Fruit fly (Drosophila melanogaster): ENCODE results near the gene cav.

The cav gene

dm6 chr3R:24266786-24267579 lies 46.1 kb downstream of the cav start (continued):
- TF ChIP-seq Hr39 (GFP tag; optimal IDR thresholded peaks at IDR 0.05) (peak; percentile 59), Gug (GFP tag; IDR thresholded peaks at IDR 0.05) (peak; percentile 63; the same call in 1 of the 2 replicates), Ets21C (GFP tag; optimal IDR thresholded peaks at IDR 0.05) (peak; percentile 44), CG6276 (GFP tag; optimal IDR thresholded peaks at IDR 0.05) (peak; percentile 82), CG11762 (GFP tag; optimal IDR thresholded peaks at IDR 0.05; ENCODE audit: insufficient read depth) (peak; percentile 84), CG4318 (GFP tag; optimal IDR thresholded peaks at IDR 0.05) (peak; percentile 82), Eip75B (GFP tag; optimal IDR thresholded peaks at IDR 0.05) (peak; percentile 87), CG6854 (GFP tag; optimal IDR thresholded peaks at IDR 0.05) (peak; percentile 62), svp (GFP tag) (peak; percentile 92), CG7368 (GFP tag; optimal IDR thresholded peaks at IDR 0.05) (peak; percentile 70)

dm6 chr3R:24267580-24268202 lies 46.8 kb downstream of the cav start:
- TF ChIP-seq achi (GFP tag; optimal IDR thresholded peaks at IDR 0.05) = no peak
- TF ChIP-seq CG4318 (GFP tag; optimal IDR thresholded peaks at IDR 0.05) = no peak
- no peak for TF ChIP-seq eg (GFP tag; IDR thresholded peaks at IDR 0.05)
- no peak for TF ChIP-seq Ets96B (tag; optimal IDR thresholded peaks at IDR 0.05)
- no peak for TF ChIP-seq CG10669 (GFP tag; optimal IDR thresholded peaks at IDR 0.05)
- TF ChIP-seq Sox15 (GFP tag; optimal IDR thresholded peaks at IDR 0.05) = no peak
- no peak for TF ChIP-seq Ets21C (GFP tag; optimal IDR thresholded peaks at IDR 0.05)
- TF ChIP-seq CG11762 (GFP tag; optimal IDR thresholded peaks at IDR 0.05; ENCODE audit: insufficient read depth) = no peak
- no peak for TF ChIP-seq CG8632 (GFP tag; optimal IDR thresholded peaks at IDR 0.05)
- TF ChIP-seq CG8119 (GFP tag; IDR thresholded peaks at IDR 0.05) = no peak
- TF ChIP-seq Blimp-1 (GFP tag; optimal IDR thresholded peaks at IDR 0.05) = no peak
- TF ChIP-seq Sox102F (GFP tag; optimal IDR thresholded peaks at IDR 0.05) = no peak

- TF ChIP-seq Eip75B (GFP tag; optimal IDR thresholded peaks at IDR 0.05) (no peak), fkh (GFP tag; optimal IDR thresholded peaks at IDR 0.05) (peak; percentile 51), Eip93F (GFP tag; optimal IDR thresholded peaks at IDR 0.05) (peak; percentile 28)
Observed at dm6 chr3R:24268293-24268692, 47.4 kb downstream of the cav start.

dm6 chr3R:24270034-24270433 lies 49.1 kb downstream of the cav start:
- TF ChIP-seq fkh (GFP tag; optimal IDR thresholded peaks at IDR 0.05) (peak; percentile 80), ss (GFP tag; optimal IDR thresholded peaks at IDR 0.05) (peak in 1 of 2 experiments; percentile 27), CG10669 (GFP tag; optimal IDR thresholded peaks at IDR 0.05) (no peak)

- TF ChIP-seq CG10631 (GFP tag; optimal IDR thresholded peaks at IDR 0.05) = no peak
- no peak for TF ChIP-seq achi (GFP tag; optimal IDR thresholded peaks at IDR 0.05)
- TF ChIP-seq CG4318 (GFP tag; optimal IDR thresholded peaks at IDR 0.05) = no peak
- TF ChIP-seq pdm3 (GFP tag; optimal IDR thresholded peaks at IDR 0.05) = no peak
- no peak for TF ChIP-seq vri (GFP tag; optimal IDR thresholded peaks at IDR 0.05)
- TF ChIP-seq spab (GFP tag; optimal IDR thresholded peaks at IDR 0.05) = no peak
- TF ChIP-seq CG6792 (GFP tag; optimal IDR thresholded peaks at IDR 0.05) = no peak
- no peak for TF ChIP-seq Blimp-1 (GFP tag; optimal IDR thresholded peaks at IDR 0.05)
- TF ChIP-seq acj6 (GFP tag; optimal IDR thresholded peaks at IDR 0.05) = no peak
- no peak for TF ChIP-seq CG9139 (GFP tag; optimal IDR thresholded peaks at IDR 0.05)
- TF ChIP-seq CG7368 (GFP tag; optimal IDR thresholded peaks at IDR 0.05) = no peak
- no peak for TF ChIP-seq Ets96B (tag; optimal IDR thresholded peaks at IDR 0.05)
- no peak for TF ChIP-seq CG34406 (GFP tag; optimal IDR thresholded peaks at IDR 0.05)
- TF ChIP-seq dac (GFP tag; optimal IDR thresholded peaks at IDR 0.05) = no peak
- no peak for TF ChIP-seq CG3919 (GFP tag; optimal IDR thresholded peaks at IDR 0.05)
- no peak for TF ChIP-seq CG6276 (GFP tag; optimal IDR thresholded peaks at IDR 0.05)
Observed at dm6 chr3R:24270578-24270977, 49.7 kb downstream of the cav start.

All from whole organism, prepupa.